Comparison of ENCODE assay signal across 1 fruit fly cellular context in the genomic region with DNA sequence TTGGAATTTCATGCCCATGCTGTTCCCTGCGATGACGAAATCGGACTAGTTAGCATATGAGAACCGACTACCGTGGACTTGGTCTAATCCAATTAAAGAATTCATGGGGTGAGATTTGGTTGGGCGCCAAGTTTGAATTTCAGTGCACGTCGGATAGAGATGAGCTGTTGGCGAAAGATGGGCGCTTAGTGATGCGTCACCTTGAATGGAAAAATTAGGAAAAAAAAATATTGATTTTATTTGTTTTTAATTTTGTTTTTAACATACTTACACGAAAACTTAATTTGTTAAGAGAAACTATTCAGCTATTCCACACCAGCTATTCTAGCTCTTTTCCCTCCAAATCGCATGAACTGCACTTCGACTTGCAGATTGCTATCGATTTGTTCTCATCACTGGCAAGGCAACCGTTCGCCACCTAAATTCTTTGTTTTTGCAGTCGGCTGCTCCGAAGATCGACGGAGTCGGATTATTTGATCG.
TF ChIP-seq lines count a peak whose summit lies in the region.

Gene ninaG, minus strand, starts transcription at position 51 of the 480 bp plus-strand sequence.
Gene Sptz, plus strand, starts transcription at position 450 of the 480 bp plus-strand sequence.

TF ChIP-seq in whole organism, embryonic, 481 proteins besides CTCF, POLR2A, EP300 and RAD21 (continued from another document and continues in another):
- TF ChIP-seq lola (GFP tag; optimal IDR thresholded peaks at IDR 0.05; lab: Kevin White, UChicago) (peak in 1 of 3 experiments; percentile 92), CkIIα-i1 (GFP tag; IDR thresholded peaks at IDR 0.05; lab: Robert Waterston, UW) (peak; percentile 74), CG2889 (GFP tag; IDR thresholded peaks at IDR 0.05; lab: Robert Waterston, UW) (peak; percentile 92), unpg (GFP tag; optimal IDR thresholded peaks at IDR 0.05; lab: Kevin White, UChicago) (peak; percentile 93), CG32532 (GFP tag; IDR thresholded peaks at IDR 0.05; lab: Robert Waterston, UW) (peak; percentile 95), CG2199 (GFP tag; IDR thresholded peaks at IDR 0.05; lab: Robert Waterston, UW) (peak; percentile 95; the same call in 2 of the 3 replicates), CG8290 (GFP tag; optimal IDR thresholded peaks at IDR 0.05; lab: Kevin White, UChicago) (no peak), CG8290 (tag; optimal IDR thresholded peaks at IDR 0.05; lab: Kevin White, UChicago) (peak in 1 of 2 experiments; percentile 46), zfh2 (GFP tag; optimal IDR thresholded peaks at IDR 0.05; lab: Kevin White, UChicago) (peak; percentile 97), ERR (GFP tag; optimal IDR thresholded peaks at IDR 0.05; lab: Kevin White, UChicago) (peak; percentile 89), toy (GFP tag; IDR thresholded peaks at IDR 0.05; lab: Robert Waterston, UW) (peak; percentile 81), Usf (GFP tag; optimal IDR thresholded peaks at IDR 0.05; lab: Kevin White, UChicago) (peak; percentile 91), CG12659 (GFP tag; optimal IDR thresholded peaks at IDR 0.05; lab: Kevin White, UChicago) (peak; percentile 92), her (GFP tag; optimal IDR thresholded peaks at IDR 0.05; lab: Kevin White, UChicago) (peak; percentile 84), CG4404 (GFP tag; IDR thresholded peaks at IDR 0.05; lab: Robert Waterston, UW) (peak; percentile 97), CG12744 (GFP tag; optimal IDR thresholded peaks at IDR 0.05; lab: Kevin White, UChicago) (peak; percentile 92), sc (optimal IDR thresholded peaks at IDR 0.05; lab: Kevin White, UChicago) (no peak), sc (GFP tag; optimal IDR thresholded peaks at IDR 0.05; lab: Kevin White, UChicago) (peak; percentile 81), CG1603 (tag; optimal IDR thresholded peaks at IDR 0.05; lab: Kevin White, UChicago) (peak; percentile 86), CG10209 (GFP tag; optimal IDR thresholded peaks at IDR 0.05; lab: Kevin White, UChicago) (peak; percentile 92), CG10321 (GFP tag; IDR thresholded peaks at IDR 0.05; lab: Robert Waterston, UW) (peak; percentile 66), CG16813 (GFP tag; IDR thresholded peaks at IDR 0.05; lab: Robert Waterston, UW; ENCODE audit: partially characterized antibody) (peak; percentile 55; the same call in 2 of the 3 replicates), lab (GFP tag; optimal IDR thresholded peaks at IDR 0.05; lab: Kevin White, UChicago) (peak; percentile 94), CG12104 (GFP tag; optimal IDR thresholded peaks at IDR 0.05; lab: Kevin White, UChicago) (peak; percentile 83), CG9876 (GFP tag; optimal IDR thresholded peaks at IDR 0.05; lab: Kevin White, UChicago) (peak; percentile 90), Ssrp (tag; optimal IDR thresholded peaks at IDR 0.05; lab: Kevin White, UChicago) (peak; percentile 94), Myb (GFP tag; optimal IDR thresholded peaks at IDR 0.05; lab: Kevin White, UChicago) (peak; percentile 79), CG4282 (GFP tag; optimal IDR thresholded peaks at IDR 0.05; lab: Kevin White, UChicago) (peak; percentile 88), Scr (GFP tag; IDR thresholded peaks at IDR 0.05; lab: Robert Waterston, UW; ENCODE audit: partially characterized antibody) (peak; percentile 64), jing (GFP tag; optimal IDR thresholded peaks at IDR 0.05; lab: Kevin White, UChicago) (peak; percentile 82), CG6683 (GFP tag; optimal IDR thresholded peaks at IDR 0.05; lab: Kevin White, UChicago) (no peak), CG12299 (tag; optimal IDR thresholded peaks at IDR 0.05; lab: Kevin White, UChicago) (peak; percentile 80), sima (GFP tag; optimal IDR thresholded peaks at IDR 0.05; lab: Kevin White, UChicago) (peak; percentile 79), CG1233 (GFP tag; optimal IDR thresholded peaks at IDR 0.05; lab: Kevin White, UChicago) (peak; percentile 85), CG31224 (GFP tag; IDR thresholded peaks at IDR 0.05; lab: Robert Waterston, UW) (peak; percentile 90), CG1792 (GFP tag; optimal IDR thresholded peaks at IDR 0.05; lab: Kevin White, UChicago) (peak; percentile 84), exex (tag; optimal IDR thresholded peaks at IDR 0.05; lab: Kevin White, UChicago) (no peak), Nf-YB (GFP tag; optimal IDR thresholded peaks at IDR 0.05; lab: Kevin White, UChicago) (peak; percentile 65), Stat92E (GFP tag; optimal IDR thresholded peaks at IDR 0.05; lab: Kevin White, UChicago) (no peak), bowl (GFP tag; IDR thresholded peaks at IDR 0.05; lab: Robert Waterston, UW) (peak; percentile 80), sens-2 (GFP tag; IDR thresholded peaks at IDR 0.05; lab: Robert Waterston, UW) (peak; percentile 85), Oli (tag; optimal IDR thresholded peaks at IDR 0.05; lab: Kevin White, UChicago) (peak; percentile 86), CG11085 (GFP tag; IDR thresholded peaks at IDR 0.05; lab: Robert Waterston, UW) (peak; percentile 94), gcm (GFP tag; optimal IDR thresholded peaks at IDR 0.05; lab: Kevin White, UChicago) (peak; percentile 81), Doc2 (GFP tag; IDR thresholded peaks at IDR 0.05; lab: Robert Waterston, UW) (peak; percentile 84), CG15073 (GFP tag; optimal IDR thresholded peaks at IDR 0.05; lab: Kevin White, UChicago) (peak; percentile 63), ara (GFP tag; IDR thresholded peaks at IDR 0.05; lab: Robert Waterston, UW) (peak; percentile 91), CG17802 (tag; optimal IDR thresholded peaks at IDR 0.05; lab: Kevin White, UChicago) (peak; percentile 83), kni (GFP tag; optimal IDR thresholded peaks at IDR 0.05; lab: Kevin White, UChicago) (no peak), H15 (GFP tag; IDR thresholded peaks at IDR 0.05; lab: Robert Waterston, UW) (peak; percentile 95), sna (GFP tag; IDR thresholded peaks at IDR 0.05; lab: Robert Waterston, UW; ENCODE audit: partially characterized antibody) (peak; percentile 44; the same call in 1 of the 2 replicates), gem (tag; optimal IDR thresholded peaks at IDR 0.05; lab: Kevin White, UChicago) (peak; percentile 95), CG2678 (tag; optimal IDR thresholded peaks at IDR 0.05; lab: Kevin White, UChicago) (peak; percentile 91), CG15269 (tag; optimal IDR thresholded peaks at IDR 0.05; lab: Kevin White, UChicago) (peak; percentile 87), h (optimal IDR thresholded peaks at IDR 0.05; lab: Kevin White, UChicago) (no peak), CG7745 (tag; optimal IDR thresholded peaks at IDR 0.05; lab: Kevin White, UChicago) (no peak), CG31365 (tag; optimal IDR thresholded peaks at IDR 0.05; lab: Kevin White, UChicago) (peak; percentile 6), CG10959 (GFP tag; IDR thresholded peaks at IDR 0.05; lab: Robert Waterston, UW) (peak; percentile 93), crp (GFP tag; optimal IDR thresholded peaks at IDR 0.05; lab: Kevin White, UChicago) (peak in 1 of 2 experiments; percentile 78), CG15514 (GFP tag; optimal IDR thresholded peaks at IDR 0.05; lab: Kevin White, UChicago) (peak; percentile 93), sim (GFP tag; IDR thresholded peaks at IDR 0.05; lab: Robert Waterston, UW) (peak; percentile 80), Xrp1 (GFP tag; IDR thresholded peaks at IDR 0.05; lab: Robert Waterston, UW) (peak; percentile 97), ase (GFP tag; IDR thresholded peaks at IDR 0.05; lab: Robert Waterston, UW) (peak; percentile 93), CG17612 (GFP tag; IDR thresholded peaks at IDR 0.05; lab: Robert Waterston, UW) (peak; percentile 73), slbo (GFP tag; IDR thresholded peaks at IDR 0.05; lab: Robert Waterston, UW) (peak; percentile 97), ftz-f1 (GFP tag; optimal IDR thresholded peaks at IDR 0.05; lab: Kevin White, UChicago) (peak; percentile 89), CG11456 (GFP tag; IDR thresholded peaks at IDR 0.05; lab: Robert Waterston, UW) (peak; percentile 95), Atf3 (GFP tag; optimal IDR thresholded peaks at IDR 0.05; lab: Kevin White, UChicago) (peak; percentile 92), amos (GFP tag; IDR thresholded peaks at IDR 0.05; lab: Robert Waterston, UW; ENCODE audit: partially characterized antibody) (peak; percentile 40), CG13296 (GFP tag; optimal IDR thresholded peaks at IDR 0.05; lab: Kevin White, UChicago) (peak; percentile 70), Hmx (GFP tag; optimal IDR thresholded peaks at IDR 0.05; lab: Kevin White, UChicago) (peak; percentile 87), ap (GFP tag; IDR thresholded peaks at IDR 0.05; lab: Robert Waterston, UW) (peak; percentile 93), Asciz (GFP tag; optimal IDR thresholded peaks at IDR 0.05; lab: Kevin White, UChicago) (peak; percentile 80), CG33213 (GFP tag; optimal IDR thresholded peaks at IDR 0.05; lab: Kevin White, UChicago) (peak; percentile 93), gt (GFP tag; IDR thresholded peaks at IDR 0.05; lab: Robert Waterston, UW) (peak; percentile 87), D19A (tag; optimal IDR thresholded peaks at IDR 0.05; lab: Kevin White, UChicago) (no peak), Mad (GFP tag; optimal IDR thresholded peaks at IDR 0.05; lab: Kevin White, UChicago) (peak; percentile 95), CG7271 (tag; optimal IDR thresholded peaks at IDR 0.05; lab: Kevin White, UChicago) (peak; percentile 83), odd (GFP tag; optimal IDR thresholded peaks at IDR 0.05; lab: Kevin White, UChicago) (peak; percentile 81), dmrt99B (tag; optimal IDR thresholded peaks at IDR 0.05; lab: Kevin White, UChicago) (no peak), CG4730 (GFP tag; IDR thresholded peaks at IDR 0.05; lab: Robert Waterston, UW) (peak; percentile 95), CG10543 (GFP tag; optimal IDR thresholded peaks at IDR 0.05; lab: Kevin White, UChicago) (peak; percentile 76), sr (GFP tag; IDR thresholded peaks at IDR 0.05; lab: Robert Waterston, UW) (peak; percentile 64; the same call in 1 of the 3 replicates), eve (GFP tag; optimal IDR thresholded peaks at IDR 0.05; lab: Kevin White, UChicago) (peak in 1 of 2 experiments; percentile 86), CG8089 (GFP tag; optimal IDR thresholded peaks at IDR 0.05; lab: Kevin White, UChicago) (peak; percentile 90), lilli (GFP tag; optimal IDR thresholded peaks at IDR 0.05; lab: Kevin White, UChicago) (peak; percentile 98), Drgx (GFP tag; IDR thresholded peaks at IDR 0.05; lab: Robert Waterston, UW) (peak; percentile 93), CG11695 (GFP tag; IDR thresholded peaks at IDR 0.05; lab: Robert Waterston, UW) (peak; percentile 90), CG15601 (tag; optimal IDR thresholded peaks at IDR 0.05; lab: Kevin White, UChicago) (peak; percentile 86), CG7372 (GFP tag; IDR thresholded peaks at IDR 0.05; lab: Robert Waterston, UW) (peak; percentile 93), CG8388 (GFP tag; optimal IDR thresholded peaks at IDR 0.05; lab: Kevin White, UChicago) (peak; percentile 85), Dip3 (GFP tag; optimal IDR thresholded peaks at IDR 0.05; lab: Kevin White, UChicago) (peak; percentile 96), CG5180 (GFP tag; optimal IDR thresholded peaks at IDR 0.05; lab: Kevin White, UChicago) (no peak), CG10565 (GFP tag; optimal IDR thresholded peaks at IDR 0.05; lab: Kevin White, UChicago) (peak; percentile 78), org-1 (GFP tag; optimal IDR thresholded peaks at IDR 0.05; lab: Kevin White, UChicago) (peak; percentile 78), CG17359 (tag; optimal IDR thresholded peaks at IDR 0.05; lab: Kevin White, UChicago) (peak; percentile 92), row (GFP tag; IDR thresholded peaks at IDR 0.05; lab: Robert Waterston, UW) (peak; percentile 98), PHDP (tag; optimal IDR thresholded peaks at IDR 0.05; lab: Kevin White, UChicago) (no peak), gce (GFP tag; IDR thresholded peaks at IDR 0.05; lab: Robert Waterston, UW) (peak; percentile 87), TFAM (GFP tag; optimal IDR thresholded peaks at IDR 0.05; lab: Kevin White, UChicago) (peak; percentile 61), ken (GFP tag; IDR thresholded peaks at IDR 0.05; lab: Robert Waterston, UW) (peak; percentile 96), GATAe (GFP tag; conservative IDR thresholded peaks at IDR 0.05; lab: Robert Waterston, UW) (peak; percentile 81), CG6689 (GFP tag; IDR thresholded peaks at IDR 0.05; lab: Robert Waterston, UW) (peak; percentile 97), CG31388 (GFP tag; optimal IDR thresholded peaks at IDR 0.05; lab: Kevin White, UChicago) (peak; percentile 89), peb (GFP tag; IDR thresholded peaks at IDR 0.05; lab: Robert Waterston, UW) (peak; percentile 95), tx (GFP tag; optimal IDR thresholded peaks at IDR 0.05; lab: Kevin White, UChicago) (peak; percentile 94), CG8478 (optimal IDR thresholded peaks at IDR 0.05; lab: Kevin White, UChicago) (no peak), fd3F (GFP tag; optimal IDR thresholded peaks at IDR 0.05; lab: Kevin White, UChicago) (peak; percentile 86), grn (GFP tag; optimal IDR thresholded peaks at IDR 0.05; lab: Kevin White, UChicago) (peak; percentile 93), Hey (tag; optimal IDR thresholded peaks at IDR 0.05; lab: Kevin White, UChicago) (peak; percentile 80), sug (tag; optimal IDR thresholded peaks at IDR 0.05; lab: Kevin White, UChicago) (no peak), CG10654 (GFP tag; optimal IDR thresholded peaks at IDR 0.05; lab: Kevin White, UChicago) (peak; percentile 95), BEAF-32 (GFP tag; optimal IDR thresholded peaks at IDR 0.05; lab: Kevin White, UChicago) (peak; percentile 69), CG11398 (GFP tag; optimal IDR thresholded peaks at IDR 0.05; lab: Kevin White, UChicago) (peak; percentile 83), nerfin-1 (tag; optimal IDR thresholded peaks at IDR 0.05; lab: Kevin White, UChicago) (peak; percentile 84), Hr78 (GFP tag; optimal IDR thresholded peaks at IDR 0.05; lab: Kevin White, UChicago) (no peak), CG9797 (GFP tag; optimal IDR thresholded peaks at IDR 0.05; lab: Kevin White, UChicago) (peak; percentile 65), Rfx (GFP tag; IDR thresholded peaks at IDR 0.05; lab: Robert Waterston, UW) (peak; percentile 98), Gug (GFP tag; IDR thresholded peaks at IDR 0.05; lab: Robert Waterston, UW) (peak; percentile 96), Fer2 (tag; optimal IDR thresholded peaks at IDR 0.05; lab: Kevin White, UChicago) (peak; percentile 84), stc (GFP tag; IDR thresholded peaks at IDR 0.05; lab: Robert Waterston, UW) (peak; percentile 88), CG11504 (tag; optimal IDR thresholded peaks at IDR 0.05; lab: Kevin White, UChicago) (peak; percentile 89), Lpt (GFP tag; optimal IDR thresholded peaks at IDR 0.05; lab: Kevin White, UChicago) (no peak), ind (GFP tag; optimal IDR thresholded peaks at IDR 0.05; lab: Kevin White, UChicago) (peak; percentile 96), CG14710 (tag; optimal IDR thresholded peaks at IDR 0.05; lab: Kevin White, UChicago) (peak; percentile 93)
